Worm (Caenorhabditis elegans) whole organism, L1 larva: ENCODE results near the gene his-40.
A peak's percentile ranks its signal among the peaks of the same experiment; 100 is the strongest.

Source experiments
- F16B12.6 ChIP-seq: fragments of 150-350 bp; optimal IDR thresholded peaks from 2 replicates; lab custom pipeline; 2014; ENCODE audit warnings: missing biosample characterization, missing genetic modification characterization
- blmp-1 ChIP-seq: fragments of 150-350 bp; optimal IDR thresholded peaks from 2 replicates; lab custom pipeline; 2014; ENCODE audit warnings: missing biosample characterization, missing genetic modification characterization
- ceh-90 ChIP-seq: sonication (generic microtip); optimal IDR thresholded peaks from 2 replicates; lab custom pipeline; 2016; ENCODE audit warnings: missing genetic modification characterization, missing compliant biosample characterization
- dpl-1 ChIP-seq, 3 experiments: fragments of 150-350 bp in 2 of 3; sonication (generic microtip) in 1 of 3; optimal IDR thresholded peaks; 2 replicates each; lab custom pipeline; 2014 to 2017; ENCODE audit warnings: missing biosample characterization in 3 of 3, missing genetic modification characterization in 3 of 3, missing genetic modification reagents in 3 of 3
- dsc-1 ChIP-seq: sonication (generic microtip); optimal IDR thresholded peaks from 2 replicates; lab custom pipeline; 2016; ENCODE audit warnings: mild to moderate bottlenecking, missing genetic modification characterization, missing compliant biosample characterization
- efl-1 ChIP-seq, 4 experiments: fragments of 150-350 bp; optimal IDR thresholded peaks in 3 of 4; peaks in 1 of 4; 1 replicate in 1 of 4; 2 replicates in 3 of 4; lab custom pipeline; 2014; ENCODE audit warnings: missing biosample characterization in 2 of 4, missing genetic modification characterization in 2 of 4, missing genetic modification reagents in 2 of 4
- egl-13 ChIP-seq: sonication (generic microtip); optimal IDR thresholded peaks from 2 replicates; lab custom pipeline; 2016; ENCODE audit warnings: missing genotype, missing genetic modification reagents, missing genetic modification characterization, missing compliant biosample characterization
- elt-2 ChIP-seq: sonication (generic microtip); optimal IDR thresholded peaks from 2 replicates; lab custom pipeline; 2016; ENCODE audit warnings: missing genetic modification characterization, mild to moderate bottlenecking, inconsistent platforms, missing compliant biosample characterization, missing genetic modification reagents
- elt-3 ChIP-seq, 6 experiments: fragments of 150-350 bp in 1 of 6; sonication (generic microtip); optimal IDR thresholded peaks; 2 replicates each; lab custom pipeline; 2017 to 2018; ENCODE audit warnings: missing biosample characterization in 6 of 6, missing genetic modification characterization in 6 of 6, inconsistent platforms in 1 of 6
- ets-5 ChIP-seq: fragments of 200-800 bp; sonication (Bioruptor generic); IDR thresholded peaks from 2 replicates; pipeline ENCODE4 v1.3.6; 2022; ENCODE audit warnings: missing genetic modification characterization, missing compliant biosample characterization
- fos-1 ChIP-seq: fragments of 150-350 bp; optimal IDR thresholded peaks from 2 replicates; lab custom pipeline; 2014; ENCODE audit warnings: missing biosample characterization, missing genetic modification characterization
- irx-1 ChIP-seq: sonication (generic microtip); optimal IDR thresholded peaks from 2 replicates; lab custom pipeline; 2016; ENCODE audit warnings: missing genetic modification characterization, missing compliant biosample characterization
- lin-13 ChIP-seq: fragments of 150-350 bp; optimal IDR thresholded peaks from 2 replicates; lab custom pipeline; 2014; ENCODE audit warnings: missing biosample characterization, missing genetic modification reagents, missing genetic modification characterization
- lin-14 ChIP-seq: fragments of 200-800 bp; sonication (Bioruptor generic); optimal IDR thresholded peaks from 2 replicates; lab custom pipeline; 2018; ENCODE audit warnings: mild to moderate bottlenecking, missing genetic modification characterization, moderate library complexity, missing compliant biosample characterization
- lin-15B ChIP-seq: fragments of 150-350 bp; sonication (generic microtip); optimal IDR thresholded peaks from 3 replicates; lab custom pipeline; 2014; ENCODE audit warnings: missing biosample characterization, missing genetic modification characterization
- lin-35 ChIP-seq, 2 experiments: fragments of 150-350 bp; optimal IDR thresholded peaks; 2 replicates each; lab custom pipeline; 2014; ENCODE audit warnings: missing biosample characterization in 2 of 2, missing genetic modification characterization in 2 of 2, missing genetic modification reagents in 2 of 2
- lsy-2 ChIP-seq, 2 experiments: fragments of 150-350 bp; optimal IDR thresholded peaks; 2 replicates each; lab custom pipeline; 2014; ENCODE audit warnings: missing biosample characterization in 2 of 2, missing genetic modification characterization in 2 of 2
- mdl-1 ChIP-seq, 2 experiments: fragments of 150-350 bp; optimal IDR thresholded peaks; 2 replicates each; lab custom pipeline; 2014 to 2017; ENCODE audit warnings: missing biosample characterization in 2 of 2, missing genetic modification characterization in 2 of 2, inconsistent platforms in 1 of 2
- mef-2 ChIP-seq: fragments of 150-350 bp; optimal IDR thresholded peaks from 2 replicates; lab custom pipeline; 2014; ENCODE audit warnings: missing biosample characterization, missing genetic modification characterization
- mep-1 ChIP-seq: fragments of 150-350 bp; optimal IDR thresholded peaks from 2 replicates; lab custom pipeline; 2014; ENCODE audit warnings: missing biosample characterization, missing genetic modification characterization
- nhr-11 ChIP-seq: fragments of 150-350 bp; optimal IDR thresholded peaks from 2 replicates; lab custom pipeline; 2014; ENCODE audit warnings: missing biosample characterization, missing genetic modification characterization
- nhr-19 ChIP-seq: fragments of 200-800 bp; sonication (Bioruptor generic); conservative IDR thresholded peaks from 2 replicates; pipeline ENCODE4 v1.3.6; 2022; ENCODE audit warnings: missing genetic modification characterization, missing compliant biosample characterization
- nhr-20 ChIP-seq: sonication (generic microtip); optimal IDR thresholded peaks from 2 replicates; lab custom pipeline; 2016; ENCODE audit warnings: mild to moderate bottlenecking, missing genetic modification characterization, missing compliant biosample characterization
- nhr-47 ChIP-seq: sonication (generic microtip); optimal IDR thresholded peaks from 2 replicates; lab custom pipeline; 2016; ENCODE audit warnings: mild to moderate bottlenecking, missing genetic modification characterization, moderate library complexity, missing compliant biosample characterization
- nhr-71 ChIP-seq: sonication (generic microtip); optimal IDR thresholded peaks from 2 replicates; lab custom pipeline; 2016; ENCODE audit warnings: mild to moderate bottlenecking, missing genetic modification characterization, moderate library complexity, missing compliant biosample characterization
- nhr-77 ChIP-seq: fragments of 150-350 bp; optimal IDR thresholded peaks from 2 replicates; lab custom pipeline; 2014; ENCODE audit warnings: missing biosample characterization, missing genetic modification characterization
- nhr-84 ChIP-seq: sonication (generic microtip); optimal IDR thresholded peaks from 2 replicates; lab custom pipeline; 2017; ENCODE audit warnings: missing biosample characterization, missing genetic modification characterization
- nhr-85 ChIP-seq: sonication (generic microtip); peaks from one replicate; lab custom pipeline; 2016; ENCODE audit warnings: missing genetic modification characterization, inconsistent platforms, missing compliant biosample characterization
- nhr-90 ChIP-seq: sonication (generic microtip); optimal IDR thresholded peaks from 2 replicates; lab custom pipeline; 2016; ENCODE audit warnings: mild to moderate bottlenecking, missing genetic modification characterization, missing compliant biosample characterization; ENCODE audit not compliant: poor library complexity
- pax-3 ChIP-seq: fragments of 200-800 bp; sonication (Bioruptor generic); optimal IDR thresholded peaks from 2 replicates; lab custom pipeline; 2018; ENCODE audit warnings: mild to moderate bottlenecking, missing genetic modification characterization, moderate library complexity, missing compliant biosample characterization
- skn-1 ChIP-seq: fragments of 150-350 bp; optimal IDR thresholded peaks from 2 replicates; lab custom pipeline; 2014; ENCODE audit warnings: missing biosample characterization, missing genetic modification characterization
- snu-23 ChIP-seq: sonication (generic microtip); optimal IDR thresholded peaks from 2 replicates; lab custom pipeline; 2016; ENCODE audit warnings: missing genetic modification characterization, missing compliant biosample characterization
- swsn-7 ChIP-seq: sonication (generic microtip); optimal IDR thresholded peaks from 2 replicates; lab custom pipeline; 2016; ENCODE audit warnings: missing genetic modification characterization, missing compliant biosample characterization
- tlp-1 ChIP-seq: fragments of 150-350 bp; optimal IDR thresholded peaks from 2 replicates; lab custom pipeline; 2014; ENCODE audit warnings: missing biosample characterization, missing genetic modification characterization
- xbp-1 ChIP-seq: sonication (generic microtip); optimal IDR thresholded peaks from 2 replicates; lab custom pipeline; 2016; ENCODE audit warnings: missing genetic modification characterization, missing compliant biosample characterization
- ztf-4 ChIP-seq: fragments of 150-350 bp; optimal IDR thresholded peaks from 2 replicates; lab custom pipeline; 2014; ENCODE audit warnings: missing biosample characterization, missing genetic modification characterization

Gene his-40

DNA sequence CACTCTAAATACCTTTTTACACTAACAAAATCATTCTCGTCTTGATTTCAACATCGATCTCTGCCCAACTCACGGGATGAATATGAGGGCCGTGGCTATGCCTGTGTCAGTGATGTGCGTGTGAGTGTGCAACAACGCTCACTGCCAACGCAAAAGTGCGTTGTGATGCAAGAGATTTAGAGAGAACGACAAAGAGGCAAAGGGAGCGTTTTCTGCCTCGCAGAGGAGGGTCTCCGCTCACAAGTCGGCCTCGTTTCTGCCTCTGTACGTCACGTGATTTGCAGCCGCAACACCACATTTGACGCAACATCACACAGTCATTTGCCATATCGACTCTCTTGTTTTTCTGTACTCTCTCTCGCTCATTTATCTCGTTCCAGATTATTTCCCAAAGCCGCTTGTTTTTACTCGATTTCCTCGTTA, 24.4 kb downstream of the his-40 start, which contains the start of gene epg-7 (continued):
- no peak for TF ChIP-seq nhr-84 (tag; lab: Kevin White, UChicago)
- TF ChIP-seq nhr-11 (tag; lab: Kevin White, UChicago) = peak; percentile 71
- TF ChIP-seq lin-15B = peak; percentile 64

ce11 chrX:7340394-7340793, 30.5 kb downstream of the his-40 start:
- TF ChIP-seq nhr-85 (no peak), nhr-71 (no peak), F16B12.6 (tag; lab: Kevin White, UChicago) (peak; percentile 77), nhr-77 (tag; lab: Kevin White, UChicago) (no peak), dpl-1 (GFP tag; optimal IDR thresholded peaks at IDR 0.05; lab: Kevin White, UChicago) (peak; percentile 2 to 42 (median 28)), mep-1 (tag; lab: Kevin White, UChicago) (peak; percentile 43), nhr-47 (tag; lab: Kevin White, UChicago) (no peak), elt-3 (tag; optimal IDR thresholded peaks at IDR 0.05; lab: Kevin White, UChicago) (peak in 1 of 6 experiments; percentile 3), snu-23 (GFP tag; lab: Kevin White, UChicago) (peak; percentile 12), lin-35 (GFP tag; optimal IDR thresholded peaks at IDR 0.05; lab: Kevin White, UChicago) (peak; percentile 12 to 50), fos-1 (tag; lab: Kevin White, UChicago) (no peak), lsy-2 (tag; optimal IDR thresholded peaks at IDR 0.05; lab: Kevin White, UChicago) (peak in 1 of 2 experiments; percentile 10), lin-13 (no peak), elt-2 (tag; lab: Kevin White, UChicago) (no peak), swsn-7 (tag; lab: Kevin White, UChicago) (peak; percentile 24), lin-14 (GFP tag; lab: Kevin White, UChicago) (peak; percentile 12), blmp-1 (peak; percentile 54), efl-1 (optimal IDR thresholded peaks at IDR 0.05; lab: Kevin White, UChicago) (peak; percentile 26 to 29), efl-1 (GFP tag; optimal IDR thresholded peaks at IDR 0.05 in 1 of 2; lab: Kevin White, UChicago) (peak; percentile 25 to 93), pax-3 (tag; lab: Kevin White, UChicago) (no peak), xbp-1 (peak; percentile 14), irx-1 (no peak)

DNA sequence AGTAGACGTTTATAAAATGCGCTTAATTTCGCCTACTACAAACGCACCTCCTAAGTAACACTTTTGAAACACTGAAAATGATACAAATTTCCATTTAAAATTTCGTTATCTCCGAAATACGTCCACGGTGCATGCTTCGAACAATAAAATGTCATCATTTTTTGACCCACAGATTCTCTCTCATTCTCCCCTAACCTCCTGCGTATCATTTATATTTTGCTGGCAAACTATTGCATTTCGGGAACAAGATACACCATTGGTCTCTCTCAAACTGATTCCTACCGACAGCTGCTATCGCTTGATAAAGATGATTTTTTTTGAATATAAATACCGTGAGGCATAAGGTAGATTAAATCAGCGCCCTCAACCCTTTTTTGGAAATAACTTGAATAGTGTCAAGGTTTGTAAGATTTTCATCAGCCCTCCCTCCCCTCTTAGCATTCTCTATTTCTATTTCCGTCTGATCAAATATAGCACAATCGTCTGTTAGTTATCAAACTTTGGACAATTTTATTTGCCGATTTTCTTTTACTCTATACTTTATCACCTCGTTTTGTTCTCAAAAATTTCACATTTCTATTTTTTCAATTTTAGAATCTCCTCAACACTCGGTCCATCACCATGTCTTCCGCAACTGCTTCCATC, 31.1 kb downstream of the his-40 start, which contains the start of gene C07D8.6:
TSS of gene C07D8.6 (plus strand) at position 595 of the 645 bp plus-strand sequence.
- TF ChIP-seq nhr-71 = peak; percentile 49
- peak in 2 of 6 experiments; percentile 3 to 24 for TF ChIP-seq elt-3 (tag; optimal IDR thresholded peaks at IDR 0.05; lab: Kevin White, UChicago)
- no peak for TF ChIP-seq ets-5 (GFP tag; lab: Robert Waterston, UW)
- TF ChIP-seq efl-1 (optimal IDR thresholded peaks at IDR 0.05; lab: Kevin White, UChicago) = no peak
- peak in 1 of 2 experiments; percentile 45 for TF ChIP-seq efl-1 (GFP tag; optimal IDR thresholded peaks at IDR 0.05 in 1 of 2; lab: Kevin White, UChicago)
- peak in 1 of 2 experiments; percentile 40 for TF ChIP-seq lin-35 (GFP tag; optimal IDR thresholded peaks at IDR 0.05; lab: Kevin White, UChicago)
- TF ChIP-seq ceh-90 (tag; lab: Kevin White, UChicago) = no peak
- no peak for TF ChIP-seq egl-13 (tag; lab: Kevin White, UChicago)
- TF ChIP-seq nhr-90 = peak; percentile 45
- no peak for TF ChIP-seq mdl-1 (tag; optimal IDR thresholded peaks at IDR 0.05; lab: Kevin White, UChicago)
- TF ChIP-seq blmp-1 = peak; percentile 35
- no peak for TF ChIP-seq dsc-1 (tag; lab: Kevin White, UChicago)
- peak; percentile 48 for TF ChIP-seq nhr-20 (tag; lab: Kevin White, UChicago)
- TF ChIP-seq snu-23 (GFP tag; lab: Kevin White, UChicago) = peak; percentile 8
- peak; percentile 12 for TF ChIP-seq nhr-77 (tag; lab: Kevin White, UChicago)
- peak; percentile 65 for TF ChIP-seq nhr-85
- TF ChIP-seq skn-1 = peak; percentile 79
- peak; percentile 91 for TF ChIP-seq elt-2 (tag; lab: Kevin White, UChicago)
- TF ChIP-seq nhr-19 (GFP tag; lab: Robert Waterston, UW) = no peak
- no peak for TF ChIP-seq ztf-4 (tag; lab: Kevin White, UChicago)
- TF ChIP-seq lin-14 (GFP tag; lab: Kevin White, UChicago) = peak; percentile 56

- TF ChIP-seq elt-2 (tag; lab: Kevin White, UChicago) = peak; percentile 21
- TF ChIP-seq snu-23 (GFP tag; lab: Kevin White, UChicago) = no peak
- TF ChIP-seq mef-2 (tag; lab: Kevin White, UChicago) = no peak
- TF ChIP-seq F16B12.6 (tag; lab: Kevin White, UChicago) = no peak
- TF ChIP-seq tlp-1 (tag; lab: Kevin White, UChicago) = no peak
- no peak for TF ChIP-seq mep-1 (tag; lab: Kevin White, UChicago)
- TF ChIP-seq, all 84 proteins: peak for 1
Measured at ce11 chrX:7343218-7343617, 33.3 kb downstream of the his-40 start.
